ENCODE assay signal across 2 fruit fly cellular contexts in genomic region chr3L:14170531-14170930, dm6.
A peak's percentile ranks its signal among the peaks of the same experiment; 100 is the strongest.
TF ChIP-seq lines count a peak whose summit lies in the region.

No protein-coding gene starts in this region.

- TF ChIP-seq CTCF in whole organism, embryonic (GFP tag; optimal IDR thresholded peaks at IDR 0.05; lab: Kevin White, UChicago): no peak

TF ChIP-seq in whole organism, embryonic, 481 proteins besides CTCF, POLR2A, EP300 and RAD21 (continues in another document):
- TF ChIP-seq sens (GFP tag; lab: Kevin White, UChicago): peak; percentile 67
- TF ChIP-seq ind (GFP tag; optimal IDR thresholded peaks at IDR 0.05; lab: Kevin White, UChicago): peak; percentile 0
- TF ChIP-seq CG10267 (tag; optimal IDR thresholded peaks at IDR 0.05; lab: Kevin White, UChicago): peak; percentile 2
- TF ChIP-seq CG16779 (GFP tag; IDR thresholded peaks at IDR 0.05; lab: Robert Waterston, UW): no peak
- peak in 1 of 2 experiments; percentile 12 for TF ChIP-seq bsh (GFP tag; optimal IDR thresholded peaks at IDR 0.05; lab: Kevin White, UChicago)
- TF ChIP-seq zfh1 (GFP tag; IDR thresholded peaks at IDR 0.05; lab: Robert Waterston, UW): 0 out of 3 replicates have a peak, but pooled peaks have one; percentile 25
- TF ChIP-seq peb (GFP tag; IDR thresholded peaks at IDR 0.05; lab: Robert Waterston, UW): 0 out of 2 replicates have a peak, but pooled peaks have one; percentile 12
- TF ChIP-seq lmd (GFP tag; IDR thresholded peaks at IDR 0.05; lab: Robert Waterston, UW): 0 out of 2 replicates have a peak, but pooled peaks have one; percentile 23
- no peak for TF ChIP-seq D (optimal IDR thresholded peaks at IDR 0.05; lab: Kevin White, UChicago)
- peak; percentile 81 for TF ChIP-seq D (GFP tag; optimal IDR thresholded peaks at IDR 0.05; lab: Kevin White, UChicago)
- TF ChIP-seq gem (tag; optimal IDR thresholded peaks at IDR 0.05; lab: Kevin White, UChicago): peak; percentile 23
- peak; percentile 46 for TF ChIP-seq CG32772 (GFP tag; IDR thresholded peaks at IDR 0.05; lab: Robert Waterston, UW)
- peak; percentile 57; the same call in 1 of the 2 replicates for TF ChIP-seq Xrp1 (GFP tag; IDR thresholded peaks at IDR 0.05; lab: Robert Waterston, UW)
- TF ChIP-seq inv (GFP tag; IDR thresholded peaks at IDR 0.05; lab: Robert Waterston, UW; ENCODE audit: partially characterized antibody): no peak
- no peak for TF ChIP-seq Mes4 (GFP tag; optimal IDR thresholded peaks at IDR 0.05; lab: Kevin White, UChicago)
- peak; percentile 41; the same call in 1 of the 2 replicates for TF ChIP-seq CG10959 (GFP tag; IDR thresholded peaks at IDR 0.05; lab: Robert Waterston, UW)
- peak; percentile 19; the same call in 1 of the 2 replicates for TF ChIP-seq stc (GFP tag; IDR thresholded peaks at IDR 0.05; lab: Robert Waterston, UW)
- peak; percentile 7 for TF ChIP-seq CG2712 (tag; optimal IDR thresholded peaks at IDR 0.05; lab: Kevin White, UChicago)
- TF ChIP-seq CG18262 (tag; optimal IDR thresholded peaks at IDR 0.05; lab: Kevin White, UChicago): peak; percentile 16
- peak; percentile 71 for TF ChIP-seq ara (GFP tag; IDR thresholded peaks at IDR 0.05; lab: Robert Waterston, UW)
- no peak for TF ChIP-seq CG31441 (GFP tag; IDR thresholded peaks at IDR 0.05; lab: Robert Waterston, UW)
- TF ChIP-seq CG4360 (GFP tag; IDR thresholded peaks at IDR 0.05; lab: Robert Waterston, UW): peak; percentile 17; the same call in 1 of the 2 replicates
- TF ChIP-seq vvl (GFP tag; IDR thresholded peaks at IDR 0.05; lab: Robert Waterston, UW): 0 out of 2 replicates have a peak, but pooled peaks have one; percentile 6
- no peak for TF ChIP-seq sim (GFP tag; IDR thresholded peaks at IDR 0.05; lab: Robert Waterston, UW)
- TF ChIP-seq Dref (GFP tag; IDR thresholded peaks at IDR 0.05; lab: Robert Waterston, UW): no peak
- peak; percentile 17 for TF ChIP-seq CG4424 (GFP tag; optimal IDR thresholded peaks at IDR 0.05; lab: Kevin White, UChicago)
- TF ChIP-seq row (GFP tag; IDR thresholded peaks at IDR 0.05; lab: Robert Waterston, UW): 0 out of 3 replicates have a peak, but pooled peaks have one; percentile 11
- TF ChIP-seq CG10979 (tag; optimal IDR thresholded peaks at IDR 0.05; lab: Kevin White, UChicago): peak; percentile 53
- no peak for TF ChIP-seq CG7786 (GFP tag; optimal IDR thresholded peaks at IDR 0.05; lab: Kevin White, UChicago)
- TF ChIP-seq Ptx1 (GFP tag; IDR thresholded peaks at IDR 0.05; lab: Robert Waterston, UW): 0 out of 2 replicates have a peak, but pooled peaks have one; percentile 6
- TF ChIP-seq Antp (GFP tag; optimal IDR thresholded peaks at IDR 0.05; lab: Kevin White, UChicago): peak; percentile 3
- peak; percentile 18 for TF ChIP-seq CG9727 (GFP tag; optimal IDR thresholded peaks at IDR 0.05; lab: Kevin White, UChicago)
- 0 out of 3 replicates have a peak, but pooled peaks have one; percentile 21 for TF ChIP-seq CG17361 (GFP tag; IDR thresholded peaks at IDR 0.05; lab: Robert Waterston, UW)
- peak; percentile 17; the same call in 1 of the 2 replicates for TF ChIP-seq sisA (GFP tag; IDR thresholded peaks at IDR 0.05; lab: Robert Waterston, UW)
- no peak for TF ChIP-seq prd (optimal IDR thresholded peaks at IDR 0.05; lab: Kevin White, UChicago)
- TF ChIP-seq prd (GFP tag; IDR thresholded peaks at IDR 0.05; lab: Robert Waterston, UW): peak; percentile 56; the same call in 2 of the 3 replicates
- no peak for TF ChIP-seq esg (GFP tag; conservative IDR thresholded peaks at IDR 0.05; lab: Robert Waterston, UW)
- peak; percentile 24 for TF ChIP-seq CG2678 (tag; optimal IDR thresholded peaks at IDR 0.05; lab: Kevin White, UChicago)
- no peak for TF ChIP-seq pan (optimal IDR thresholded peaks at IDR 0.05; lab: Kevin White, UChicago)
- peak in 1 of 2 experiments; percentile 29 for TF ChIP-seq pan (GFP tag; optimal IDR thresholded peaks at IDR 0.05 in 1 of 2, IDR thresholded peaks at IDR 0.05 in 1 of 2)
- TF ChIP-seq Med (GFP tag; lab: Kevin White, UChicago): peak; percentile 30
- TF ChIP-seq Deaf1 (tag; optimal IDR thresholded peaks at IDR 0.05; lab: Kevin White, UChicago): no peak
- TF ChIP-seq dmrt99B (tag; optimal IDR thresholded peaks at IDR 0.05; lab: Kevin White, UChicago): peak; percentile 19

TF ChIP-seq in whole organism, prepupa, 60 proteins besides CTCF, POLR2A, EP300 and RAD21:
- TF ChIP-seq CG6163 (GFP tag; IDR thresholded peaks at IDR 0.05; lab: Robert Waterston, UW) (0 out of 3 replicates have a peak, but pooled peaks have one; percentile 9), cyc (GFP tag; optimal IDR thresholded peaks at IDR 0.05; lab: Kevin White, UChicago) (no peak), CG3919 (GFP tag; optimal IDR thresholded peaks at IDR 0.05; lab: Kevin White, UChicago) (no peak)
